Worm (Caenorhabditis elegans) whole organism, L1 larva: ENCODE results near the gene E02C12.11.

ENCODE experiments used
- aha-1 ChIP-seq: fragments of 150-350 bp; optimal IDR thresholded peaks from 2 replicates; lab custom pipeline; 2014; ENCODE audit warnings: missing biosample characterization, missing genetic modification characterization
- alr-1 ChIP-seq: fragments of 200-800 bp; sonication (Bioruptor generic); optimal IDR thresholded peaks from 2 replicates; lab custom pipeline; 2018; ENCODE audit warnings: borderline replicate concordance, mild to moderate bottlenecking, missing genetic modification characterization, missing compliant biosample characterization
- aly-2 ChIP-seq: fragments of 150-350 bp; optimal IDR thresholded peaks from 2 replicates; lab custom pipeline; 2014; ENCODE audit warnings: missing biosample characterization, missing genetic modification characterization
- ama-1 ChIP-seq: fragments of 150-350 bp; optimal IDR thresholded peaks from 2 replicates; lab custom pipeline; 2014
- blmp-1 ChIP-seq: fragments of 150-350 bp; optimal IDR thresholded peaks from 2 replicates; lab custom pipeline; 2014; ENCODE audit warnings: missing biosample characterization, missing genetic modification characterization
- ceh-63 ChIP-seq: fragments of 200-800 bp; sonication (Bioruptor generic); optimal IDR thresholded peaks from 2 replicates; lab custom pipeline; 2018; ENCODE audit warnings: mild to moderate bottlenecking, missing genetic modification characterization, missing compliant biosample characterization
- ceh-82 ChIP-seq, 3 experiments: fragments of 150-350 bp in 1 of 3; sonication (generic microtip) in 2 of 3; optimal IDR thresholded peaks; 2 replicates each; lab custom pipeline; 2014 to 2017; ENCODE audit warnings: missing biosample characterization in 3 of 3, missing genetic modification characterization in 3 of 3
- ceh-88 ChIP-seq: fragments of 200-800 bp; sonication (Bioruptor generic); IDR thresholded peaks from 2 replicates; pipeline ENCODE4 v1.3.6; 2022; ENCODE audit warnings: missing genetic modification characterization, missing compliant biosample characterization
- ceh-90 ChIP-seq: sonication (generic microtip); optimal IDR thresholded peaks from 2 replicates; lab custom pipeline; 2016; ENCODE audit warnings: missing genetic modification characterization, missing compliant biosample characterization
- ces-1 ChIP-seq: fragments of 150-350 bp; optimal IDR thresholded peaks from 2 replicates; lab custom pipeline; 2014; ENCODE audit warnings: missing biosample characterization, missing genetic modification reagents, missing genetic modification characterization
- dpl-1 ChIP-seq, 3 experiments: fragments of 150-350 bp in 2 of 3; sonication (generic microtip) in 1 of 3; optimal IDR thresholded peaks; 2 replicates each; lab custom pipeline; 2014 to 2017; ENCODE audit warnings: missing biosample characterization in 3 of 3, missing genetic modification characterization in 3 of 3, missing genetic modification reagents in 3 of 3
- dsc-1 ChIP-seq: sonication (generic microtip); optimal IDR thresholded peaks from 2 replicates; lab custom pipeline; 2016; ENCODE audit warnings: mild to moderate bottlenecking, missing genetic modification characterization, missing compliant biosample characterization
- efl-1 ChIP-seq, 4 experiments: fragments of 150-350 bp; optimal IDR thresholded peaks in 3 of 4; peaks in 1 of 4; 1 replicate in 1 of 4; 2 replicates in 3 of 4; lab custom pipeline; 2014; ENCODE audit warnings: missing biosample characterization in 2 of 4, missing genetic modification characterization in 2 of 4, missing genetic modification reagents in 2 of 4
- egl-27 ChIP-seq, 2 experiments: fragments of 150-350 bp in 1 of 2; sonication (generic microtip); optimal IDR thresholded peaks; 3 replicates each; lab custom pipeline; 2017 to 2018; ENCODE audit warnings: missing biosample characterization in 2 of 2, missing genetic modification characterization in 2 of 2, missing genetic modification reagents in 2 of 2
- elt-2 ChIP-seq: sonication (generic microtip); optimal IDR thresholded peaks from 2 replicates; lab custom pipeline; 2016; ENCODE audit warnings: missing genetic modification characterization, mild to moderate bottlenecking, inconsistent platforms, missing compliant biosample characterization, missing genetic modification reagents
- elt-3 ChIP-seq, 6 experiments: fragments of 150-350 bp in 1 of 6; sonication (generic microtip); optimal IDR thresholded peaks; 2 replicates each; lab custom pipeline; 2017 to 2018; ENCODE audit warnings: missing biosample characterization in 6 of 6, missing genetic modification characterization in 6 of 6, inconsistent platforms in 1 of 6
- ets-5 ChIP-seq: fragments of 200-800 bp; sonication (Bioruptor generic); IDR thresholded peaks from 2 replicates; pipeline ENCODE4 v1.3.6; 2022; ENCODE audit warnings: missing genetic modification characterization, missing compliant biosample characterization
- fos-1 ChIP-seq: fragments of 150-350 bp; optimal IDR thresholded peaks from 2 replicates; lab custom pipeline; 2014; ENCODE audit warnings: missing biosample characterization, missing genetic modification characterization
- grh-1 ChIP-seq: fragments of 200-800 bp; sonication (Bioruptor generic); IDR thresholded peaks from 2 replicates; pipeline ENCODE4 v1.3.6; 2022; ENCODE audit warnings: missing genetic modification reagents, missing genetic modification characterization, missing compliant biosample characterization
- hlh-17 ChIP-seq: fragments of 200-800 bp; sonication (Bioruptor generic); optimal IDR thresholded peaks from 2 replicates; lab custom pipeline; 2018; ENCODE audit warnings: missing genetic modification characterization, mild to moderate bottlenecking, missing compliant biosample characterization, moderate library complexity, borderline replicate concordance
- hlh-4 ChIP-seq: sonication (generic microtip); optimal IDR thresholded peaks from 2 replicates; lab custom pipeline; 2016; ENCODE audit warnings: mild to moderate bottlenecking, missing genetic modification characterization, missing compliant biosample characterization
- irx-1 ChIP-seq: sonication (generic microtip); optimal IDR thresholded peaks from 2 replicates; lab custom pipeline; 2016; ENCODE audit warnings: missing genetic modification characterization, missing compliant biosample characterization
- isw-1 ChIP-seq: fragments of 200-800 bp; sonication (Bioruptor generic); IDR thresholded peaks from 2 replicates; pipeline ENCODE4 v1.3.6; 2022; ENCODE audit warnings: missing genetic modification characterization, missing compliant biosample characterization
- lin-15B ChIP-seq: fragments of 150-350 bp; sonication (generic microtip); optimal IDR thresholded peaks from 3 replicates; lab custom pipeline; 2014; ENCODE audit warnings: missing biosample characterization, missing genetic modification characterization
- lin-39 ChIP-seq: fragments of 150-350 bp; optimal IDR thresholded peaks from 2 replicates; lab custom pipeline; 2014; ENCODE audit warnings: missing biosample characterization, missing genetic modification reagents, missing genetic modification characterization
- nhr-12 ChIP-seq: sonication (generic microtip); optimal IDR thresholded peaks from 2 replicates; lab custom pipeline; 2017; ENCODE audit warnings: missing biosample characterization, missing genetic modification characterization
- nhr-237 ChIP-seq: fragments of 150-350 bp; optimal IDR thresholded peaks from 2 replicates; lab custom pipeline; 2014; ENCODE audit warnings: missing biosample characterization, missing genetic modification characterization
- nhr-28 ChIP-seq: fragments of 150-350 bp; optimal IDR thresholded peaks from 2 replicates; lab custom pipeline; 2014; ENCODE audit warnings: missing biosample characterization, missing genetic modification characterization
- nhr-47 ChIP-seq: sonication (generic microtip); optimal IDR thresholded peaks from 2 replicates; lab custom pipeline; 2016; ENCODE audit warnings: mild to moderate bottlenecking, missing genetic modification characterization, moderate library complexity, missing compliant biosample characterization
- nhr-71 ChIP-seq: sonication (generic microtip); optimal IDR thresholded peaks from 2 replicates; lab custom pipeline; 2016; ENCODE audit warnings: mild to moderate bottlenecking, missing genetic modification characterization, moderate library complexity, missing compliant biosample characterization
- nhr-77 ChIP-seq: fragments of 150-350 bp; optimal IDR thresholded peaks from 2 replicates; lab custom pipeline; 2014; ENCODE audit warnings: missing biosample characterization, missing genetic modification characterization
- nhr-84 ChIP-seq: sonication (generic microtip); optimal IDR thresholded peaks from 2 replicates; lab custom pipeline; 2017; ENCODE audit warnings: missing biosample characterization, missing genetic modification characterization
- nhr-85 ChIP-seq: sonication (generic microtip); peaks from one replicate; lab custom pipeline; 2016; ENCODE audit warnings: missing genetic modification characterization, inconsistent platforms, missing compliant biosample characterization
- nhr-90 ChIP-seq: sonication (generic microtip); optimal IDR thresholded peaks from 2 replicates; lab custom pipeline; 2016; ENCODE audit warnings: mild to moderate bottlenecking, missing genetic modification characterization, missing compliant biosample characterization; ENCODE audit not compliant: poor library complexity
- pax-3 ChIP-seq: fragments of 200-800 bp; sonication (Bioruptor generic); optimal IDR thresholded peaks from 2 replicates; lab custom pipeline; 2018; ENCODE audit warnings: mild to moderate bottlenecking, missing genetic modification characterization, moderate library complexity, missing compliant biosample characterization
- rnt-1 ChIP-seq: sonication (generic microtip); optimal IDR thresholded peaks from 2 replicates; lab custom pipeline; 2016; ENCODE audit warnings: mild to moderate bottlenecking, missing genetic modification characterization, moderate library complexity, missing compliant biosample characterization
- snpc-4 ChIP-seq: fragments of 150-350 bp; optimal IDR thresholded peaks from 2 replicates; lab custom pipeline; 2014; ENCODE audit warnings: missing biosample characterization, missing genetic modification characterization
- sptf-1 ChIP-seq: fragments of 150-350 bp; optimal IDR thresholded peaks from 2 replicates; lab custom pipeline; 2014; ENCODE audit warnings: missing biosample characterization, missing genetic modification characterization
- sup-37 ChIP-seq: fragments of 200-800 bp; sonication (Bioruptor generic); optimal IDR thresholded peaks from 2 replicates; lab custom pipeline; 2018; ENCODE audit warnings: mild to moderate bottlenecking, missing genetic modification characterization, missing compliant biosample characterization
- swsn-7 ChIP-seq: sonication (generic microtip); optimal IDR thresholded peaks from 2 replicates; lab custom pipeline; 2016; ENCODE audit warnings: missing genetic modification characterization, missing compliant biosample characterization
- unc-130 ChIP-seq: fragments of 150-350 bp; optimal IDR thresholded peaks from 2 replicates; lab custom pipeline; 2017; ENCODE audit warnings: missing biosample characterization, missing genetic modification characterization, inconsistent platforms
- unc-30 ChIP-seq: sonication (generic microtip); optimal IDR thresholded peaks from 2 replicates; lab custom pipeline; 2017; ENCODE audit warnings: missing biosample characterization, missing genetic modification characterization
- vab-15 ChIP-seq: sonication (generic microtip); optimal IDR thresholded peaks from 2 replicates; lab custom pipeline; 2017; ENCODE audit warnings: missing genotype, mild to moderate bottlenecking, missing genetic modification characterization, missing compliant biosample characterization
- xbp-1 ChIP-seq: sonication (generic microtip); optimal IDR thresholded peaks from 2 replicates; lab custom pipeline; 2016; ENCODE audit warnings: missing genetic modification characterization, missing compliant biosample characterization
- zip-4 ChIP-seq: fragments of 200-800 bp; sonication (Bioruptor generic); optimal IDR thresholded peaks from 2 replicates; lab custom pipeline; 2018; ENCODE audit warnings: mild to moderate bottlenecking, missing genetic modification characterization, moderate library complexity, missing compliant biosample characterization
- ztf-11 ChIP-seq, 2 experiments: sonication (generic microtip); optimal IDR thresholded peaks; 2 replicates each; lab custom pipeline; 2016 to 2017; ENCODE audit warnings: missing genetic modification characterization in 2 of 2, missing biosample characterization in 1 of 2, missing compliant biosample characterization in 1 of 2
- ztf-4 ChIP-seq: fragments of 150-350 bp; optimal IDR thresholded peaks from 2 replicates; lab custom pipeline; 2014; ENCODE audit warnings: missing biosample characterization, missing genetic modification characterization

Gene E02C12.11

DNA sequence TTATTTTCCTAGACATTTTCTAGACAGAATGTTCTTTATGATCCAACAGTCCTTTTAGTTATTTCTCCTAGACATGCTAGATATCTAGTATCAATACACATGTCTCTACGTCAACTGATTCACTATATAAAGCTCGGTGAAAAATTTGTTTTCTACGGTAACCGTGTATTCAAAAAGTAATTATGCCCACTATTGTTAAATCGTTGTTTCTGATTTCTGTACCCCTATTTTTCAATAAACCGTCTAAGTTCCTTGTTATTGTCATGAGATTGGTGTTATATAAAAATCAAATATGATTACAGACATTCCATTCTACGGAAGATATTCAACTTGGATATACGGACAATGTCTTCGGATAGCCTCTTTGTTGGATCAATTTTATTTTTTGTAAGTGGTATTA lies 26.8 kb downstream of the E02C12.11 start, which contains the start of gene srx-46:
Gene srx-46 (plus strand): TSS at position 301 of the 400 bp plus-strand sequence.
- TF ChIP-seq rnt-1 (tag; lab: Kevin White, UChicago) (no peak), pax-3 (tag; lab: Kevin White, UChicago) (no peak), vab-15 (tag; lab: Kevin White, UChicago) (no peak)

ce11 chrV:9349687-9350086 lies 30.0 kb downstream of the E02C12.11 start, which contains the start of gene srx-47:
srx-47 (plus strand) TSS chrV:9349987.
- TF ChIP-seq zip-4 (GFP tag; lab: Kevin White, UChicago): no peak
- TF ChIP-seq egl-27 (tag; optimal IDR thresholded peaks at IDR 0.05; lab: Kevin White, UChicago): no peak
- no peak for TF ChIP-seq nhr-12
- TF ChIP-seq lin-39: no peak
- no peak for TF ChIP-seq fos-1 (tag; lab: Kevin White, UChicago)
- TF ChIP-seq efl-1 (optimal IDR thresholded peaks at IDR 0.05; lab: Kevin White, UChicago): no peak
- TF ChIP-seq efl-1 (GFP tag; optimal IDR thresholded peaks at IDR 0.05 in 1 of 2; lab: Kevin White, UChicago): peak in 1 of 2 experiments; percentile 10

- TF ChIP-seq snpc-4 (tag; lab: Kevin White, UChicago) (no peak), dpl-1 (GFP tag; optimal IDR thresholded peaks at IDR 0.05; lab: Kevin White, UChicago) (peak; percentile 96 to 98 (median 96)), alr-1 (tag; lab: Kevin White, UChicago) (no peak), nhr-84 (tag; lab: Kevin White, UChicago) (no peak), unc-130 (tag; lab: Kevin White, UChicago) (no peak), ztf-4 (tag; lab: Kevin White, UChicago) (no peak), grh-1 (GFP tag; lab: Robert Waterston, UW) (no peak), ceh-63 (no peak), nhr-28 (tag; lab: Kevin White, UChicago) (no peak), dsc-1 (tag; lab: Kevin White, UChicago) (peak; percentile 48), lin-39 (no peak), ceh-88 (GFP tag; lab: Robert Waterston, UW) (no peak), ceh-90 (tag; lab: Kevin White, UChicago) (no peak), efl-1 (optimal IDR thresholded peaks at IDR 0.05; lab: Kevin White, UChicago) (peak; percentile 91 to 96), efl-1 (GFP tag; optimal IDR thresholded peaks at IDR 0.05 in 1 of 2; lab: Kevin White, UChicago) (peak; percentile 97 to 99), ztf-11 (tag; optimal IDR thresholded peaks at IDR 0.05; lab: Kevin White, UChicago) (no peak), blmp-1 (tag; lab: Kevin White, UChicago) (peak; percentile 64), sup-37 (GFP tag; lab: Kevin White, UChicago) (no peak), rnt-1 (tag; lab: Kevin White, UChicago) (peak; percentile 74), xbp-1 (tag; lab: Kevin White, UChicago) (peak; percentile 68), nhr-47 (tag; lab: Kevin White, UChicago) (peak; percentile 76), swsn-7 (tag; lab: Kevin White, UChicago) (peak; percentile 56), aly-2 (no peak), sptf-1 (tag; lab: Kevin White, UChicago) (no peak), nhr-237 (tag; lab: Kevin White, UChicago) (no peak), ces-1 (GFP tag; lab: Kevin White, UChicago) (no peak), vab-15 (tag; lab: Kevin White, UChicago) (no peak), unc-30 (tag; lab: Kevin White, UChicago) (no peak), nhr-71 (tag; lab: Kevin White, UChicago) (peak; percentile 77), ets-5 (GFP tag; lab: Robert Waterston, UW) (no peak), lin-15B (peak; percentile 24), irx-1 (tag; lab: Kevin White, UChicago) (peak; percentile 8), ama-1 (lab: Kevin White, UChicago) (peak; percentile 10), pax-3 (tag; lab: Kevin White, UChicago) (no peak), nhr-77 (tag; lab: Kevin White, UChicago) (peak; percentile 24), elt-2 (tag; lab: Kevin White, UChicago) (no peak), nhr-85 (tag; lab: Kevin White, UChicago) (peak; percentile 69), nhr-90 (peak; percentile 16), elt-3 (tag; optimal IDR thresholded peaks at IDR 0.05; lab: Kevin White, UChicago) (peak in 2 of 6 experiments; percentile 0 to 46), ceh-82 (tag; optimal IDR thresholded peaks at IDR 0.05; lab: Kevin White, UChicago) (peak; percentile 45 to 72 (median 65)), aha-1 (tag; lab: Kevin White, UChicago) (no peak), hlh-17 (GFP tag; lab: Kevin White, UChicago) (no peak), isw-1 (GFP tag; lab: Robert Waterston, UW) (peak; percentile 39), hlh-4 (tag; lab: Kevin White, UChicago) (no peak), nhr-12 (no peak)
Observed at ce11 chrV:9346804-9347203, 32.9 kb downstream of the E02C12.11 start, which contains the start of the genes K07B1.7 and try-5. K07B1.7 (minus strand) TSS chrV:9346962. try-5 (plus strand) TSS chrV:9347044.
